In genomic region chrX:12582984-12583869, dm6 we compare ENCODE assay signal across 4 fruit fly cellular contexts.
TF ChIP-seq lines count a peak whose summit lies in the region.

Gene Pits, minus strand, starts transcription at chrX:12583193.

TF ChIP-seq in whole organism, adult, 20 proteins besides CTCF, POLR2A, EP300 and RAD21 (continued from another document):
- TF ChIP-seq CG5204 (GFP tag; optimal IDR thresholded peaks at IDR 0.05; lab: Kevin White, UChicago) (no peak), Hr96 (GFP tag; optimal IDR thresholded peaks at IDR 0.05; lab: Kevin White, UChicago) (peak; percentile 4)
TF ChIP-seq in whole organism, adult: peak in this region for 13.

TF ChIP-seq in whole organism, embryonic, 481 proteins besides CTCF, POLR2A, EP300 and RAD21 (continued from another document and continues in another):
- TF ChIP-seq CG15601 (tag; optimal IDR thresholded peaks at IDR 0.05; lab: Kevin White, UChicago) (peak; percentile 65), D19B (GFP tag; optimal IDR thresholded peaks at IDR 0.05; lab: Kevin White, UChicago) (peak; percentile 14), CG1024 (GFP tag; IDR thresholded peaks at IDR 0.05; lab: Robert Waterston, UW) (no peak), CG14441 (GFP tag; IDR thresholded peaks at IDR 0.05; lab: Robert Waterston, UW) (peak; percentile 55), en (GFP tag; optimal IDR thresholded peaks at IDR 0.05; lab: Kevin White, UChicago) (no peak), CG32767 (GFP tag; IDR thresholded peaks at IDR 0.05; lab: Robert Waterston, UW) (peak; percentile 72; the same call in 1 of the 2 replicates), pita (GFP tag; optimal IDR thresholded peaks at IDR 0.05; lab: Kevin White, UChicago) (peak; percentile 92), pros (GFP tag; optimal IDR thresholded peaks at IDR 0.05; lab: Kevin White, UChicago) (peak; percentile 95), CG17385 (GFP tag; optimal IDR thresholded peaks at IDR 0.05; lab: Kevin White, UChicago) (peak; percentile 37), Bteb2 (GFP tag; optimal IDR thresholded peaks at IDR 0.05; lab: Kevin White, UChicago) (no peak), fd96Cb (tag; optimal IDR thresholded peaks at IDR 0.05; lab: Kevin White, UChicago) (peak; percentile 26), nom (GFP tag; optimal IDR thresholded peaks at IDR 0.05; lab: Kevin White, UChicago) (peak; percentile 81), CG9817 (tag; optimal IDR thresholded peaks at IDR 0.05; lab: Kevin White, UChicago) (peak; percentile 62), fru (optimal IDR thresholded peaks at IDR 0.05; lab: Kevin White, UChicago) (no peak), hkb (optimal IDR thresholded peaks at IDR 0.05; lab: Kevin White, UChicago) (no peak), hkb (GFP tag; IDR thresholded peaks at IDR 0.05; lab: Robert Waterston, UW) (peak; percentile 46), knrl (GFP tag; IDR thresholded peaks at IDR 0.05; lab: Robert Waterston, UW; ENCODE audit: partially characterized antibody) (peak; percentile 50; the same call in 1 of the 3 replicates), gt (GFP tag; IDR thresholded peaks at IDR 0.05; lab: Robert Waterston, UW) (no peak), CrebB (tag; optimal IDR thresholded peaks at IDR 0.05; lab: Kevin White, UChicago) (peak; percentile 82), Dbx (GFP tag; IDR thresholded peaks at IDR 0.05; lab: Robert Waterston, UW) (peak; percentile 38), lbe (GFP tag; optimal IDR thresholded peaks at IDR 0.05; lab: Kevin White, UChicago) (no peak), bbx (GFP tag; IDR thresholded peaks at IDR 0.05; lab: Robert Waterston, UW; ENCODE audit: partially characterized antibody) (peak; percentile 71), gcm2 (GFP tag; optimal IDR thresholded peaks at IDR 0.05; lab: Kevin White, UChicago) (peak; percentile 14), Gug (GFP tag; IDR thresholded peaks at IDR 0.05; lab: Robert Waterston, UW) (peak; percentile 32; the same call in 2 of the 4 replicates), croc (GFP tag; conservative IDR thresholded peaks at IDR 0.05; lab: Robert Waterston, UW) (no peak), CG13424 (tag; optimal IDR thresholded peaks at IDR 0.05; lab: Kevin White, UChicago) (peak; percentile 38), zfh1 (GFP tag; IDR thresholded peaks at IDR 0.05; lab: Robert Waterston, UW) (peak; percentile 47; the same call in 2 of the 3 replicates), mld (GFP tag; IDR thresholded peaks at IDR 0.05; lab: Robert Waterston, UW; ENCODE audit: partially characterized antibody) (0 out of 3 replicates have a peak, but pooled peaks have one; percentile 43), psq (GFP tag; optimal IDR thresholded peaks at IDR 0.05; lab: Kevin White, UChicago) (peak; percentile 37), CG6689 (GFP tag; IDR thresholded peaks at IDR 0.05; lab: Robert Waterston, UW) (peak; percentile 56), sna (GFP tag; IDR thresholded peaks at IDR 0.05; lab: Robert Waterston, UW; ENCODE audit: partially characterized antibody) (no peak), danr (GFP tag; IDR thresholded peaks at IDR 0.05; lab: Robert Waterston, UW) (no peak), repo (GFP tag; optimal IDR thresholded peaks at IDR 0.05; lab: Kevin White, UChicago) (peak; percentile 17), otp (GFP tag; IDR thresholded peaks at IDR 0.05; lab: Robert Waterston, UW) (no peak; the same call in 2 of the 3 replicates), CG3726 (GFP tag; IDR thresholded peaks at IDR 0.05; lab: Robert Waterston, UW) (no peak), Dll (GFP tag; IDR thresholded peaks at IDR 0.05; lab: Robert Waterston, UW; ENCODE audit: partially characterized antibody) (no peak), slbo (GFP tag; IDR thresholded peaks at IDR 0.05; lab: Robert Waterston, UW) (peak; percentile 65), jumu (GFP tag; optimal IDR thresholded peaks at IDR 0.05; lab: Kevin White, UChicago) (no peak), tll (GFP tag; optimal IDR thresholded peaks at IDR 0.05; lab: Kevin White, UChicago) (no peak), CG12104 (GFP tag; optimal IDR thresholded peaks at IDR 0.05; lab: Kevin White, UChicago) (peak; percentile 16), CG10267 (tag; optimal IDR thresholded peaks at IDR 0.05; lab: Kevin White, UChicago) (peak; percentile 61), sima (GFP tag; optimal IDR thresholded peaks at IDR 0.05; lab: Kevin White, UChicago) (no peak)

TF ChIP-seq in whole organism, prepupa, 60 proteins besides CTCF, POLR2A, EP300 and RAD21 (continued from another document):
- TF ChIP-seq CG10631 (GFP tag; optimal IDR thresholded peaks at IDR 0.05; lab: Kevin White, UChicago) (peak; percentile 34), CG8119 (GFP tag; IDR thresholded peaks at IDR 0.05; lab: Robert Waterston, UW) (peak; percentile 42; the same call in 1 of the 3 replicates), Eip75B (GFP tag; optimal IDR thresholded peaks at IDR 0.05; lab: Kevin White, UChicago) (peak; percentile 39), Eip78C (GFP tag; lab: Kevin White, UChicago) (peak; percentile 47), CG9139 (GFP tag; optimal IDR thresholded peaks at IDR 0.05; lab: Kevin White, UChicago) (peak; percentile 63), net (GFP tag; optimal IDR thresholded peaks at IDR 0.05; lab: Kevin White, UChicago) (peak; percentile 11), Met (GFP tag; optimal IDR thresholded peaks at IDR 0.05; lab: Kevin White, UChicago) (peak; percentile 44), CG11294 (GFP tag; IDR thresholded peaks at IDR 0.05; lab: Robert Waterston, UW) (no peak), CG31627 (GFP tag; optimal IDR thresholded peaks at IDR 0.05; lab: Kevin White, UChicago) (peak; percentile 24), OdsH (GFP tag; optimal IDR thresholded peaks at IDR 0.05; lab: Kevin White, UChicago) (peak; percentile 19), Sox14 (GFP tag; optimal IDR thresholded peaks at IDR 0.05; lab: Kevin White, UChicago) (peak; percentile 15), fkh (GFP tag; optimal IDR thresholded peaks at IDR 0.05; lab: Kevin White, UChicago) (peak; percentile 42), Ets96B (tag; optimal IDR thresholded peaks at IDR 0.05; lab: Kevin White, UChicago) (peak; percentile 5), CG6276 (GFP tag; optimal IDR thresholded peaks at IDR 0.05; lab: Kevin White, UChicago) (no peak), CG3919 (GFP tag; optimal IDR thresholded peaks at IDR 0.05; lab: Kevin White, UChicago) (peak; percentile 59), esn (GFP tag; optimal IDR thresholded peaks at IDR 0.05; lab: Kevin White, UChicago) (peak; percentile 38), dsx (GFP tag; optimal IDR thresholded peaks at IDR 0.05; lab: Kevin White, UChicago; ENCODE audit: poor library complexity, severe bottlenecking) (peak; percentile 40), CG6163 (GFP tag; IDR thresholded peaks at IDR 0.05; lab: Robert Waterston, UW) (peak; percentile 66; the same call in 2 of the 3 replicates), Sox15 (GFP tag; optimal IDR thresholded peaks at IDR 0.05; lab: Kevin White, UChicago) (no peak), ss (GFP tag; optimal IDR thresholded peaks at IDR 0.05; lab: Kevin White, UChicago) (peak; percentile 36 to 79), achi (GFP tag; optimal IDR thresholded peaks at IDR 0.05; lab: Kevin White, UChicago) (no peak), topi (GFP tag; optimal IDR thresholded peaks at IDR 0.05; lab: Kevin White, UChicago) (no peak)

TF ChIP-seq in whole organism, wandering third instar larva, 38 proteins besides CTCF, POLR2A, EP300 and RAD21 (continued from another document):
- peak; percentile 1 for TF ChIP-seq dmrt93B (GFP tag; optimal IDR thresholded peaks at IDR 0.05; lab: Kevin White, UChicago)
- peak; percentile 68 for TF ChIP-seq psq (GFP tag; optimal IDR thresholded peaks at IDR 0.05; lab: Kevin White, UChicago)
- no peak for TF ChIP-seq lola (GFP tag; optimal IDR thresholded peaks at IDR 0.05; lab: Kevin White, UChicago)
- TF ChIP-seq Dif (GFP tag; optimal IDR thresholded peaks at IDR 0.05; lab: Kevin White, UChicago; ENCODE audit: partially characterized antibody): peak; percentile 58
- TF ChIP-seq N (GFP tag; optimal IDR thresholded peaks at IDR 0.05; lab: Kevin White, UChicago): no peak
- no peak for TF ChIP-seq pan (optimal IDR thresholded peaks at IDR 0.05; lab: Kevin White, UChicago)
